Worm (Caenorhabditis elegans): ENCODE results near the gene gpa-13.

DNA sequence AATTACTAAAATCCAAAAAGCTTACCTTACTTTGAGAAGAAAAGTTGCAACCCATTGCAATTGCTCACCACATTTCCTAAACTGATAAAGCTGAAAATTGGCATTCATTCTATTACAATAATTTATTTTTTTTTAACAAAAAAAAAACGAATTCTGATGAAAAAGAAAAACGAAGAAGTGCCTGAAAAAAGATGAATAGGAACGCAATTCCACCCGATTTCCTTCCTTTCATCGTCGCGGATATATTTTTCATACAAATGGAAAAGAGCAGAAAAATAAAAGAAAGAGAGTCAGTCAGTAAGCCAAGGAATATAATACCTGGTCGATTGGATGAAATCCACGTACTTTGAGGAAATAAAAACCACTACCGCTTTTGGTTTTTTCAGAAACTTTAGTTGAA is at the start of gene gpa-13:
- TF ChIP-seq tab-1 (GFP tag; IDR thresholded peaks at IDR 0.05) = no peak
- TF ChIP-seq flt-1 (GFP tag; IDR thresholded peaks at IDR 0.05) = no peak
- TF ChIP-seq cog-1 (tag; optimal IDR thresholded peaks at IDR 0.05) = no peak
- TF ChIP-seq T22C8.4 (GFP tag; IDR thresholded peaks at IDR 0.05) = no peak
- TF ChIP-seq ref-1 (GFP tag; conservative IDR thresholded peaks at IDR 0.05) = no peak

Measured in whole organism, midembryonic.